Fruit fly (Drosophila melanogaster) whole organism, embryonic: Measurements from ENCODE around the gene Rassf.

ENCODE experiments used
- Adf1 ChIP-seq: fragments of 200-800 bp; sonication (Bioruptor generic); IDR thresholded peaks from 2 replicates; pipeline ENCODE4 v1.3.6; 2022; ENCODE audit warnings: missing biosample characterization, missing genetic modification characterization
- B-H2 ChIP-seq: fragments of 200-800 bp; sonication (Bioruptor generic); optimal IDR thresholded peaks from 2 replicates; lab custom pipeline; 2018; ENCODE audit warnings: missing biosample characterization, mild to moderate bottlenecking, missing genetic modification characterization
- BEAF-32 ChIP-seq: fragments of 200-800 bp; sonication (Bioruptor generic); optimal IDR thresholded peaks from 3 replicates; lab custom pipeline; 2017; ENCODE audit warnings: missing biosample characterization, missing genetic modification characterization, mild to moderate bottlenecking, moderate library complexity, missing genetic modification reagents
- C15 ChIP-seq: fragments of 200-800 bp; sonication (Bioruptor generic); IDR thresholded peaks from 3 replicates; pipeline ENCODE4 v1.3.6; 2022; ENCODE audit warnings: missing biosample characterization, missing genetic modification characterization
- CG10366 ChIP-seq: fragments of 200-800 bp; sonication (Bioruptor generic); IDR thresholded peaks from 2 replicates; pipeline ENCODE4 v1.3.6; 2022; ENCODE audit warnings: missing biosample characterization, missing genetic modification characterization
- CG12942 ChIP-seq: fragments of 200-800 bp; sonication (Bioruptor generic); optimal IDR thresholded peaks from 3 replicates; lab custom pipeline; 2016; ENCODE audit warnings: missing biosample characterization, missing genetic modification characterization
- CG14667 ChIP-seq: fragments of 200-800 bp; sonication (Bioruptor generic); IDR thresholded peaks from 2 replicates; pipeline ENCODE4 v1.3.6; 2022; ENCODE audit warnings: missing biosample characterization, missing genetic modification characterization
- CG15269 ChIP-seq: fragments of 200-800 bp; sonication (Bioruptor generic); optimal IDR thresholded peaks from 2 replicates; lab custom pipeline; 2018; ENCODE audit warnings: missing biosample characterization, mild to moderate bottlenecking, missing genetic modification characterization, moderate library complexity
- CG2202 ChIP-seq: fragments of 200-800 bp; sonication (Bioruptor generic); optimal IDR thresholded peaks from 2 replicates; lab custom pipeline; 2018; ENCODE audit warnings: missing biosample characterization, mild to moderate bottlenecking, missing genetic modification characterization
- CG2889 ChIP-seq: fragments of 200-800 bp; sonication (Bioruptor generic); IDR thresholded peaks from 3 replicates; pipeline ENCODE4 v1.3.6; 2022; ENCODE audit warnings: missing biosample characterization, missing genetic modification characterization
- CG3065 ChIP-seq: fragments of 200-800 bp; sonication (Bioruptor generic); optimal IDR thresholded peaks from 2 replicates; lab custom pipeline; 2016; ENCODE audit warnings: missing biosample characterization, missing genetic modification characterization
- CG4707 ChIP-seq: fragments of 200-800 bp; sonication (Bioruptor generic); optimal IDR thresholded peaks from 2 replicates; lab custom pipeline; 2018; ENCODE audit warnings: missing biosample characterization, mild to moderate bottlenecking, missing genetic modification characterization, moderate library complexity
- CG6254 ChIP-seq: fragments of 200-800 bp; sonication (Bioruptor generic); optimal IDR thresholded peaks from 3 replicates; lab custom pipeline; 2017; ENCODE audit warnings: mild to moderate bottlenecking, missing biosample characterization, missing genetic modification reagents, missing genetic modification characterization
- CG6813 ChIP-seq: fragments of 200-800 bp; sonication (Bioruptor generic); optimal IDR thresholded peaks from 2 replicates; lab custom pipeline; 2017; ENCODE audit warnings: missing biosample characterization, missing genetic modification characterization, mild to moderate bottlenecking, moderate library complexity, missing genetic modification reagents
- CG8478 ChIP-seq: fragments of >200 bp; optimal IDR thresholded peaks from 2 replicates; lab custom pipeline; 2018
- CG8944 ChIP-seq: fragments of 200-800 bp; sonication (Bioruptor generic); optimal IDR thresholded peaks from 3 replicates; lab custom pipeline; 2016; ENCODE audit warnings: missing biosample characterization, missing genetic modification characterization
- CkIIα-i1 ChIP-seq: fragments of 200-800 bp; sonication (Bioruptor generic); IDR thresholded peaks from 2 replicates; pipeline ENCODE4 v1.3.6; 2022; ENCODE audit warnings: missing biosample characterization, missing genetic modification characterization
- Doc2 ChIP-seq: fragments of 200-800 bp; sonication (Bioruptor generic); IDR thresholded peaks from 2 replicates; pipeline ENCODE4 v1.3.6; 2022; ENCODE audit warnings: missing biosample characterization, missing genetic modification characterization
- Drgx ChIP-seq: fragments of 200-800 bp; sonication (Bioruptor generic); IDR thresholded peaks from 2 replicates; pipeline ENCODE4 v1.3.6; 2022; ENCODE audit warnings: missing biosample characterization, missing genetic modification characterization
- Gsc ChIP-seq: fragments of 200-800 bp; sonication (Bioruptor generic); IDR thresholded peaks from 2 replicates; pipeline ENCODE4 v1.3.6; 2022; ENCODE audit warnings: missing biosample characterization, missing genetic modification characterization
- Mes4 ChIP-seq: fragments of 200-800 bp; sonication (Bioruptor generic); optimal IDR thresholded peaks from 2 replicates; lab custom pipeline; 2016; ENCODE audit warnings: missing biosample characterization, missing genetic modification characterization
- Nf-YA ChIP-seq: fragments of 200-800 bp; sonication (Bioruptor generic); IDR thresholded peaks from 2 replicates; pipeline ENCODE4 v1.3.6; 2022; ENCODE audit warnings: missing biosample characterization, missing genetic modification characterization
- Pdp1 ChIP-seq, 2 experiments: fragments of 200-800 bp; sonication (Bioruptor generic); optimal IDR thresholded peaks; 3 replicates each; lab custom pipeline; 2016; ENCODE audit warnings: missing biosample characterization in 2 of 2, missing genetic modification characterization in 2 of 2, mild to moderate bottlenecking in 1 of 2, moderate library complexity in 1 of 2
- Sry-δ ChIP-seq: fragments of 200-800 bp; sonication (Bioruptor generic); optimal IDR thresholded peaks from 2 replicates; lab custom pipeline; 2016; ENCODE audit warnings: missing biosample characterization, missing genetic modification characterization
- Usf ChIP-seq: fragments of 200-800 bp; sonication (Bioruptor generic); optimal IDR thresholded peaks from 2 replicates; lab custom pipeline; 2017; ENCODE audit warnings: missing genotype, missing biosample characterization, missing genetic modification characterization
- ara ChIP-seq: fragments of 200-800 bp; sonication (Bioruptor generic); IDR thresholded peaks from 2 replicates; pipeline ENCODE4 v1.3.6; 2022; ENCODE audit warnings: missing biosample characterization, missing genetic modification characterization
- ash1 ChIP-seq: fragments of 200-800 bp; sonication (Bioruptor generic); optimal IDR thresholded peaks from 2 replicates; lab custom pipeline; 2018; ENCODE audit warnings: missing biosample characterization, mild to moderate bottlenecking, missing genetic modification characterization
- cato ChIP-seq: fragments of 200-800 bp; sonication (Bioruptor generic); optimal IDR thresholded peaks from 2 replicates; lab custom pipeline; 2016; ENCODE audit warnings: missing biosample characterization, missing genetic modification characterization, borderline replicate concordance
- chinmo ChIP-seq: fragments of 200-800 bp; sonication (Bioruptor generic); IDR thresholded peaks from 4 replicates; pipeline ENCODE4 v1.3.6; 2022; ENCODE audit warnings: missing biosample characterization, missing genetic modification characterization; ENCODE audit not compliant: partially characterized antibody
- dimm ChIP-seq: fragments of 200-800 bp; sonication (Bioruptor generic); IDR thresholded peaks from 2 replicates; pipeline ENCODE4 v1.3.6; 2022; ENCODE audit warnings: missing biosample characterization, missing genetic modification characterization
- dysf ChIP-seq: fragments of 200-800 bp; sonication (Bioruptor generic); IDR thresholded peaks from 3 replicates; pipeline ENCODE4 v1.3.6; 2022; ENCODE audit warnings: missing biosample characterization, missing genetic modification characterization
- ewg ChIP-seq: fragments of 200-800 bp; sonication (Bioruptor generic); optimal IDR thresholded peaks from 3 replicates; lab custom pipeline; 2017; ENCODE audit warnings: mild to moderate bottlenecking, missing biosample characterization, missing genetic modification reagents, missing genetic modification characterization
- fd102C ChIP-seq: fragments of 200-800 bp; sonication (Bioruptor generic); optimal IDR thresholded peaks from 2 replicates; lab custom pipeline; 2018; ENCODE audit warnings: missing biosample characterization, mild to moderate bottlenecking, missing genetic modification characterization, moderate library complexity
- fd96Cb ChIP-seq: fragments of 200-800 bp; sonication (Bioruptor generic); optimal IDR thresholded peaks from 2 replicates; lab custom pipeline; 2018; ENCODE audit warnings: missing biosample characterization, mild to moderate bottlenecking, missing genetic modification characterization, moderate library complexity
- gem ChIP-seq: fragments of 200-800 bp; sonication (Bioruptor generic); optimal IDR thresholded peaks from 2 replicates; lab custom pipeline; 2019; ENCODE audit warnings: missing biosample characterization, mild to moderate bottlenecking, missing genetic modification characterization, moderate library complexity
- gsb ChIP-seq: fragments of 200-800 bp; sonication (Bioruptor generic); IDR thresholded peaks from 2 replicates; pipeline ENCODE4 v1.3.6; 2022; ENCODE audit warnings: missing biosample characterization, missing genetic modification characterization
- gt ChIP-seq: fragments of 200-800 bp; sonication (Bioruptor generic); IDR thresholded peaks from 2 replicates; pipeline ENCODE4 v1.3.6; 2022; ENCODE audit warnings: missing biosample characterization, missing genetic modification characterization
- ham ChIP-seq: fragments of 200-800 bp; sonication (Bioruptor generic); IDR thresholded peaks from 2 replicates; pipeline ENCODE4 v1.3.6; 2022; ENCODE audit warnings: missing biosample characterization, missing genetic modification characterization
- insv ChIP-seq, 2 experiments: fragments of 200-800 bp; sonication (Bioruptor generic); optimal IDR thresholded peaks; 3 replicates each; lab custom pipeline; 2016 to 2018; ENCODE audit warnings: missing biosample characterization in 2 of 2, missing genetic modification characterization in 2 of 2
- kni ChIP-seq: fragments of 200-800 bp; sonication (Bioruptor generic); optimal IDR thresholded peaks from 3 replicates; lab custom pipeline; 2017; ENCODE audit warnings: mild to moderate bottlenecking, missing biosample characterization, missing genetic modification reagents, missing genetic modification characterization
- lov ChIP-seq, 2 experiments: fragments of 200-800 bp in 1 of 2; fragments of >200 bp in 1 of 2; sonication (Bioruptor generic) in 1 of 2; IDR thresholded peaks in 1 of 2; optimal IDR thresholded peaks in 1 of 2; 2 replicates in 1 of 2; 3 replicates in 1 of 2; pipeline versions ENCODE4 v1.3.6 to Lab custom; 2017 to 2022; ENCODE audit warnings: missing biosample characterization in 1 of 2, missing genetic modification characterization in 1 of 2
- peb ChIP-seq: fragments of 200-800 bp; sonication (Bioruptor generic); IDR thresholded peaks from 2 replicates; pipeline ENCODE4 v1.3.6; 2022; ENCODE audit warnings: missing biosample characterization, missing genetic modification characterization
- salm ChIP-seq: fragments of 200-800 bp; sonication (Bioruptor generic); optimal IDR thresholded peaks from 2 replicates; lab custom pipeline; 2018; ENCODE audit warnings: missing biosample characterization, mild to moderate bottlenecking, missing genetic modification characterization
- sima ChIP-seq: fragments of 200-800 bp; sonication (Bioruptor generic); optimal IDR thresholded peaks from 2 replicates; lab custom pipeline; 2016; ENCODE audit warnings: missing biosample characterization, missing genetic modification characterization
- tll ChIP-seq, 2 experiments: fragments of 200-800 bp in 1 of 2; fragments of >200 bp in 1 of 2; sonication (Bioruptor generic) in 1 of 2; optimal IDR thresholded peaks; 2 replicates each; lab custom pipeline; 2017 to 2019; ENCODE audit warnings: missing biosample characterization in 2 of 2, missing genetic modification characterization in 2 of 2, mild to moderate bottlenecking in 1 of 2, moderate library complexity in 1 of 2
- zen ChIP-seq: fragments of 200-800 bp; sonication (Bioruptor generic); optimal IDR thresholded peaks from 3 replicates; lab custom pipeline; 2018; ENCODE audit warnings: missing biosample characterization, mild to moderate bottlenecking, missing genetic modification characterization, moderate library complexity
- zen2 ChIP-seq: fragments of 200-800 bp; sonication (Bioruptor generic); IDR thresholded peaks from 3 replicates; pipeline ENCODE4 v1.3.6; 2022; ENCODE audit warnings: missing biosample characterization, missing genetic modification characterization; ENCODE audit not compliant: partially characterized antibody
- zfh2 ChIP-seq: fragments of 200-800 bp; sonication (Bioruptor generic); optimal IDR thresholded peaks from 2 replicates; lab custom pipeline; 2016; ENCODE audit warnings: missing biosample characterization, missing genetic modification characterization

Rassf gene

DNA sequence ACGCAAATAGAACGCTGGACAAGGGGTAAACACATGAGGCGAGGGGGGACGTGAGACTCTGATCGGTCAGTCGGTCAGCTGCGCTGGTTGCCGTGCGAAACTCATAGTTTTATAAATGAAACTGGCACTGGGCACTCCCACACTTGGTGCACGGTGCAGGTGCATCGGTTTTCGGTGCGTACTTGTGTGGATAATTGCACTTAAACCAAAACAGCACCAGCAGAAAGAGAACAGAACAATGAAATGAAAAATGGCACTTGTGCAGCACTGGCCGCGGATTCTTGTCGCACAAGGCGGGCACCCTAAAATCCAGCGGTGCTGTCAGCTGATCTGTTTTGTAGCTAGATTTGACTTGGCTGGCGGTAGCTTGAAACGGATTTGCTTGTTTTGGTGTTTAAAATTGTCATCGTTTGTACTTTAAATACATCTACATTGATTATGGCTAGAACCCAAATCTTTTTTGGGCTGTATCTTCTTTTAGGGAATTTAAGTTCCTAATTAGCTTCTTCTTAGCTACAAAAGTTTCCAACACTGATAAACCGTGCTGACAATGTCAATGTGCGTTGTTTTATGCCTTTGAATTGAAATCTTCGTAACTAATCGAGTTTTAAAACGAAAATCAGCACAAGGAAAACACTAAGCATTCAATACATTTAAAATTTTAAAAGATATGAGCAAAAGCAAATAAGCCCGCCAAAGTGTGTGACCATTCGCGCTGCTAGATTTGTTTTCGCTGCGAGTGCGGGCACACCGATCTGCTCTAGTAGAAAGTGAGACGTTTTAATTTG lies at the start of gene Rassf, which contains the start of gene CenB1A (continued):
- TF ChIP-seq CkIIα-i1 (GFP tag; lab: Robert Waterston, UW) (no peak), zen2 (peak; percentile 21; the same call in 1 of the 3 replicates), CG6813 (GFP tag; lab: Kevin White, UChicago) (no peak), dimm (GFP tag; lab: Robert Waterston, UW) (no peak), fd102C (no peak), Drgx (GFP tag; lab: Robert Waterston, UW) (0 out of 2 replicates have a peak, but pooled peaks have one; percentile 24), Mes4 (GFP tag; lab: Kevin White, UChicago) (no peak), CG15269 (tag; lab: Kevin White, UChicago) (peak; percentile 11), CG4707 (GFP tag; lab: Kevin White, UChicago) (no peak), CG3065 (no peak), cato (peak; percentile 39), sima (GFP tag; lab: Kevin White, UChicago) (peak; percentile 8), Adf1 (GFP tag; lab: Robert Waterston, UW) (peak; percentile 34; the same call in 1 of the 2 replicates), CG12942 (GFP tag; lab: Kevin White, UChicago) (no peak), CG2889 (GFP tag; lab: Robert Waterston, UW) (peak; percentile 9; the same call in 1 of the 3 replicates), Gsc (no peak), kni (GFP tag; lab: Kevin White, UChicago) (peak; percentile 45), chinmo (GFP tag; lab: Robert Waterston, UW) (0 out of 4 replicates have a peak, but pooled peaks have one; percentile 49), fd96Cb (tag; lab: Kevin White, UChicago) (peak; percentile 11), ham (GFP tag; lab: Robert Waterston, UW) (no peak), Nf-YA (GFP tag; lab: Robert Waterston, UW) (no peak), zen (tag; lab: Kevin White, UChicago) (no peak), ara (GFP tag; lab: Robert Waterston, UW) (peak; percentile 11; the same call in 1 of the 2 replicates), CG10366 (peak; percentile 24; the same call in 1 of the 2 replicates), gsb (no peak), dysf (GFP tag; lab: Robert Waterston, UW) (peak; percentile 41; the same call in 1 of the 3 replicates), salm (tag; lab: Kevin White, UChicago) (no peak), BEAF-32 (GFP tag; lab: Kevin White, UChicago) (peak; percentile 40), B-H2 (GFP tag; lab: Kevin White, UChicago) (no peak), C15 (GFP tag; lab: Robert Waterston, UW) (no peak), gem (no peak), gt (no peak), CG6254 (GFP tag; lab: Kevin White, UChicago) (no peak), zfh2 (GFP tag; lab: Kevin White, UChicago) (peak; percentile 80), CG14667 (GFP tag; lab: Robert Waterston, UW) (no peak), CG8478 (lab: Kevin White, UChicago) (no peak), peb (no peak), insv (GFP tag; optimal IDR thresholded peaks at IDR 0.05; lab: Kevin White, UChicago) (no peak), Sry-δ (GFP tag; lab: Kevin White, UChicago) (peak; percentile 48), ewg (GFP tag; lab: Kevin White, UChicago) (no peak), CG2202 (tag; lab: Kevin White, UChicago) (no peak), Doc2 (no peak), CG8944 (GFP tag; lab: Kevin White, UChicago) (peak; percentile 52), Pdp1 (GFP tag; optimal IDR thresholded peaks at IDR 0.05; lab: Kevin White, UChicago) (peak; percentile 31 to 35), lov (optimal IDR thresholded peaks at IDR 0.05; lab: Kevin White, UChicago) (no peak), lov (GFP tag; IDR thresholded peaks at IDR 0.05; lab: Robert Waterston, UW) (no peak), tll (GFP tag; optimal IDR thresholded peaks at IDR 0.05; lab: Kevin White, UChicago) (peak in 1 of 2 experiments; percentile 84), Usf (no peak), ash1 (GFP tag; lab: Kevin White, UChicago) (no peak)
